Fruit fly (Drosophila melanogaster): ENCODE measurements around the gene CG42857.

CG42857 gene

dm6 chr3R:9867911-9868537, 47.0 kb upstream of the CG42857 start, which contains the start of gene Teh1 (continued):
- TF ChIP-seq Eip74EF (GFP tag; optimal IDR thresholded peaks at IDR 0.05), result no peak
- no peak for TF ChIP-seq z (GFP tag; IDR thresholded peaks at IDR 0.05)
- TF ChIP-seq Awh (GFP tag; IDR thresholded peaks at IDR 0.05), result peak; percentile 11; the same call in 1 of the 2 replicates
- no peak for TF ChIP-seq Hsf (GFP tag; optimal IDR thresholded peaks at IDR 0.05)
- TF ChIP-seq CG16779 (GFP tag; IDR thresholded peaks at IDR 0.05), result peak; percentile 79
- no peak for TF ChIP-seq chif (GFP tag; optimal IDR thresholded peaks at IDR 0.05)
- no peak for TF ChIP-seq Meics (GFP tag; optimal IDR thresholded peaks at IDR 0.05)
- TF ChIP-seq CG43689 (GFP tag; IDR thresholded peaks at IDR 0.05), result no peak
- TF ChIP-seq CG10959 (GFP tag; IDR thresholded peaks at IDR 0.05), result 0 out of 2 replicates have a peak, but pooled peaks have one; percentile 29
- no peak for TF ChIP-seq CG11093 (GFP tag; IDR thresholded peaks at IDR 0.05)
- no peak for TF ChIP-seq Blimp-1 (GFP tag; optimal IDR thresholded peaks at IDR 0.05)
- TF ChIP-seq ac (GFP tag; optimal IDR thresholded peaks at IDR 0.05), result no peak
- no peak for TF ChIP-seq abd-A (tag; optimal IDR thresholded peaks at IDR 0.05)
- TF ChIP-seq nerfin-1 (tag; optimal IDR thresholded peaks at IDR 0.05), result no peak
- no peak for TF ChIP-seq Sox100B (GFP tag; optimal IDR thresholded peaks at IDR 0.05)
- TF ChIP-seq unc-4 (GFP tag; IDR thresholded peaks at IDR 0.05; ENCODE audit: partially characterized antibody), result 0 out of 2 replicates have a peak, but pooled peaks have one; percentile 28
- no peak for TF ChIP-seq mirr (GFP tag; optimal IDR thresholded peaks at IDR 0.05)
- no peak for TF ChIP-seq CrebB (tag; optimal IDR thresholded peaks at IDR 0.05)
- TF ChIP-seq kah (GFP tag; optimal IDR thresholded peaks at IDR 0.05), result no peak
- 0 out of 2 replicates have a peak, but pooled peaks have one; percentile 14 for TF ChIP-seq danr (GFP tag; IDR thresholded peaks at IDR 0.05)
- 0 out of 4 replicates have a peak, but pooled peaks have one; percentile 16 for TF ChIP-seq Dll (GFP tag; IDR thresholded peaks at IDR 0.05; ENCODE audit: partially characterized antibody)
- no peak for TF ChIP-seq tin (GFP tag; optimal IDR thresholded peaks at IDR 0.05)
- TF ChIP-seq CG13296 (GFP tag; optimal IDR thresholded peaks at IDR 0.05), result no peak
- no peak for TF ChIP-seq CG10366 (GFP tag; IDR thresholded peaks at IDR 0.05)
- no peak for TF ChIP-seq Sin3A (optimal IDR thresholded peaks at IDR 0.05)
- peak; percentile 20; the same call in 1 of the 3 replicates for TF ChIP-seq Opbp (GFP tag; IDR thresholded peaks at IDR 0.05; ENCODE audit: partially characterized antibody)
- TF ChIP-seq chn (GFP tag; optimal IDR thresholded peaks at IDR 0.05), result no peak
- 0 out of 3 replicates have a peak, but pooled peaks have one; percentile 16 for TF ChIP-seq gce (GFP tag; IDR thresholded peaks at IDR 0.05)
- no peak for TF ChIP-seq Dfd (GFP tag; optimal IDR thresholded peaks at IDR 0.05)
- no peak for TF ChIP-seq HHEX (GFP tag; optimal IDR thresholded peaks at IDR 0.05)
- TF ChIP-seq da (GFP tag; optimal IDR thresholded peaks at IDR 0.05), result no peak
- no peak for TF ChIP-seq ara (GFP tag; IDR thresholded peaks at IDR 0.05)
- TF ChIP-seq Deaf1 (tag; optimal IDR thresholded peaks at IDR 0.05), result peak; percentile 70
- 0 out of 3 replicates have a peak, but pooled peaks have one; percentile 38 for TF ChIP-seq zen2 (GFP tag; IDR thresholded peaks at IDR 0.05; ENCODE audit: partially characterized antibody)
- no peak for TF ChIP-seq Ssrp (tag; optimal IDR thresholded peaks at IDR 0.05)
- no peak for TF ChIP-seq CG18262 (tag; optimal IDR thresholded peaks at IDR 0.05)
- TF ChIP-seq Bgb (GFP tag; IDR thresholded peaks at IDR 0.05; ENCODE audit: partially characterized antibody), result peak; percentile 44; the same call in 1 of the 2 replicates
- TF ChIP-seq mld (GFP tag; IDR thresholded peaks at IDR 0.05; ENCODE audit: partially characterized antibody), result 0 out of 3 replicates have a peak, but pooled peaks have one; percentile 41
- no peak for TF ChIP-seq CG1792 (GFP tag; optimal IDR thresholded peaks at IDR 0.05)
- TF ChIP-seq gro (GFP tag; optimal IDR thresholded peaks at IDR 0.05), result no peak
- no peak for TF ChIP-seq CG18619 (GFP tag; optimal IDR thresholded peaks at IDR 0.05)
- peak; percentile 80 for TF ChIP-seq Med (GFP tag)
- no peak for TF ChIP-seq Ets97D (GFP tag; optimal IDR thresholded peaks at IDR 0.05)
- TF ChIP-seq CG12236 (GFP tag; optimal IDR thresholded peaks at IDR 0.05), result no peak
- peak; percentile 95 for TF ChIP-seq Adf1 (GFP tag; IDR thresholded peaks at IDR 0.05)

Measured in whole organism, embryonic.